Worm (Caenorhabditis elegans): ENCODE data around the gene vpat-1.

Gene vpat-1

ce11 chrX:1064064-1064463 is 18.1 kb upstream of the vpat-1 start (continued):
- TF ChIP-seq ztf-7 (tag; optimal IDR thresholded peaks at IDR 0.05) (no peak), F26F4.8 (GFP tag; conservative IDR thresholded peaks at IDR 0.05) (no peak), nhr-102 (tag; optimal IDR thresholded peaks at IDR 0.05) (no peak), nhr-11 (tag; optimal IDR thresholded peaks at IDR 0.05) (peak; percentile 23), unc-62 (GFP tag; optimal IDR thresholded peaks at IDR 0.05 in 1 of 2) (peak in 1 of 2 experiments; percentile 99), unc-62 (tag; optimal IDR thresholded peaks at IDR 0.05) (no peak), dmd-6 (GFP tag; IDR thresholded peaks at IDR 0.05) (peak; percentile 36), nhr-48 (tag; optimal IDR thresholded peaks at IDR 0.05) (peak; percentile 9), mxl-3 (GFP tag; optimal IDR thresholded peaks at IDR 0.05) (peak; percentile 66), rbr-2 (tag; optimal IDR thresholded peaks at IDR 0.05) (peak; percentile 83)

DNA sequence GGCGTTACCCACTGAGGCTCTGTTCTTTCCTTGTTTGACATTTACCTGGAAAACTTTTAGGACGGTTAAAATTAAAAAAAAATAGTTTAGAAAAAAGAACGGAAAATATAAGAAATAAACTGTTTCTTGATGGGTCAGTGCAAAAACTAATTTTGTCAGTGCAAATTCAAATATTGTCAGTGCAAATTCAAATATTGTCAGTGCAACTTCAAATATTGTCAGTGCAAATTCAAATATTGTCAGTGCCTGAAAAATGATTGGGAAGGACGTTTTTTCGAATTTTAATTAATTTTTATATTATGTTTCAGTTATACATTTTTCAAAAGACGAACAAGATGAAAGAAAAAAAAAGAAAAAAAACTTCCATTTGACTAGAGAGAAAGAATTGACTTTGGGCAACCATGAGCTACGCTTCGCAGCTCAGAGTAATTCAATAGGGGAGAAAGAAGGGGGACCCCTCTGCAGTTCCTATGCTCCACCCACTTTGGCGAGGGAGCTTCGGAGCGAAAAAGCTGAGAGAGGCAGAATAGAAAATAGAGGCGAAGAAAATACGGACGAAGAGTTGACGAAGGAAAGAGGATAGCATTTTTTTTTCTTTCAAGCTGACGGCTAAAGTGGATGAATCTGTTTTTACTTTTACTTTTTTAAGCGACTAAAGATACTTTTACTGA is 16.5 kb upstream of the vpat-1 start, which contains the start of gene unc-1:
Gene unc-1, minus strand, starts transcription at position 51 of the 671 bp plus-strand sequence.
- TF ChIP-seq cey-2 (tag; optimal IDR thresholded peaks at IDR 0.05; ENCODE audit: borderline replicate concordance, insufficient read depth): no peak
- no peak for TF ChIP-seq zfp-3 (GFP tag; conservative IDR thresholded peaks at IDR 0.05)
- no peak for TF ChIP-seq snpc-1.2 (GFP tag; IDR thresholded peaks at IDR 0.05)
- TF ChIP-seq dmd-9 (GFP tag; IDR thresholded peaks at IDR 0.05): no peak
- no peak for TF ChIP-seq zfp-2 (tag; optimal IDR thresholded peaks at IDR 0.05)
- no peak for TF ChIP-seq madf-9 (GFP tag; conservative IDR thresholded peaks at IDR 0.05)
- TF ChIP-seq lin-15B (tag; optimal IDR thresholded peaks at IDR 0.05): no peak
- TF ChIP-seq ceh-20 (GFP tag; IDR thresholded peaks at IDR 0.05): no peak
- no peak for TF ChIP-seq spr-3 (GFP tag; optimal IDR thresholded peaks at IDR 0.05)
- no peak for TF ChIP-seq gei-8 (GFP tag; optimal IDR thresholded peaks at IDR 0.05)
- no peak for TF ChIP-seq unc-39 (tag; optimal IDR thresholded peaks at IDR 0.05)
- peak; percentile 81 for TF ChIP-seq ces-1 (GFP tag; optimal IDR thresholded peaks at IDR 0.05)
- TF ChIP-seq hif-1 (tag; optimal IDR thresholded peaks at IDR 0.05): no peak
- TF ChIP-seq ztf-11 (tag; optimal IDR thresholded peaks at IDR 0.05): no peak
- TF ChIP-seq Y105C5A.15 (GFP tag; IDR thresholded peaks at IDR 0.05): no peak
- no peak for TF ChIP-seq ceh-62 (tag; optimal IDR thresholded peaks at IDR 0.05)
- no peak for TF ChIP-seq ceh-32 (tag; optimal IDR thresholded peaks at IDR 0.05; ENCODE audit: poor library complexity)
- no peak for TF ChIP-seq egl-43 (GFP tag; IDR thresholded peaks at IDR 0.05)
- no peak for TF ChIP-seq spr-1 (tag; optimal IDR thresholded peaks at IDR 0.05)
- TF ChIP-seq daf-19 (GFP tag; conservative IDR thresholded peaks at IDR 0.05): no peak
- TF ChIP-seq mxl-3 (GFP tag; optimal IDR thresholded peaks at IDR 0.05): no peak
- TF ChIP-seq tra-1 (GFP tag; IDR thresholded peaks at IDR 0.05): no peak
- TF ChIP-seq nhr-6 (tag; optimal IDR thresholded peaks at IDR 0.05): no peak
- no peak for TF ChIP-seq zip-2 (tag; optimal IDR thresholded peaks at IDR 0.05)
- TF ChIP-seq daf-12 (tag; optimal IDR thresholded peaks at IDR 0.05): no peak
- TF ChIP-seq tag-97 (GFP tag; IDR thresholded peaks at IDR 0.05): no peak
- no peak for TF ChIP-seq F44E2.7 (GFP tag; IDR thresholded peaks at IDR 0.05)
- no peak for TF ChIP-seq F49E8.2 (tag; optimal IDR thresholded peaks at IDR 0.05; ENCODE audit: borderline replicate concordance)
- peak; percentile 41 for TF ChIP-seq mep-1 (tag; optimal IDR thresholded peaks at IDR 0.05)
- TF ChIP-seq nhr-111 (GFP tag; optimal IDR thresholded peaks at IDR 0.05): no peak
- no peak for TF ChIP-seq dmd-8 (GFP tag; IDR thresholded peaks at IDR 0.05)
- no peak for TF ChIP-seq nhr-77 (tag; optimal IDR thresholded peaks at IDR 0.05)
- no peak for TF ChIP-seq Y48G9A.11 (GFP tag; IDR thresholded peaks at IDR 0.05)
- no peak for TF ChIP-seq Y75B8A.6 (GFP tag; IDR thresholded peaks at IDR 0.05)
- TF ChIP-seq ZK337.2 (GFP tag; IDR thresholded peaks at IDR 0.05): no peak
- peak; percentile 35 for TF ChIP-seq fkh-10 (GFP tag; optimal IDR thresholded peaks at IDR 0.05)
- TF ChIP-seq D1046.2 (GFP tag; IDR thresholded peaks at IDR 0.05): no peak
- TF ChIP-seq ctbp-1 (GFP tag; IDR thresholded peaks at IDR 0.05): peak; percentile 63; the same call in 1 of the 2 replicates
- TF ChIP-seq saeg-2 (GFP tag; IDR thresholded peaks at IDR 0.05): no peak
- no peak for TF ChIP-seq lin-1 (GFP tag; IDR thresholded peaks at IDR 0.05)
- no peak for TF ChIP-seq dve-1 (tag; optimal IDR thresholded peaks at IDR 0.05; ENCODE audit: insufficient read depth)

Measured in whole organism, L4 larva.